Fruit fly (Drosophila melanogaster): ENCODE results near the gene Obp28a.

DNA sequence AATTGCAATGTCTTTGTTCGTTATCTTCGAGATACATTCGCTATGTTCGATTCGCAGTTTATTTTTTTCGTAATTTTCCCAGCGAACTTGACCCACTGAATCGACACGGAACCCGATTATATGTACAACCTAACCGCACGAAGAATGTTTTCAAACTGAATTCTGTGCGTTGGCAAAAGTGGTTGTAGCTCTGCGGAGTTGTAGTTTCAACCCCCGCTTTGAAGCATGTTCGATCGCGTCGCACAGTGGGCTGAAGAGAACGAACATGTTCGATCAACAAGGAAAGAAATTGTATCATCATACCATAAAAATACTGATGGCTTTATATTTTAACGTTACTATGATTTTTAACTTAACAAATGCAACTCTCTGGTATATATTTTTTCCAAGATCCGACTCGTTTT is 47.1 kb upstream of the Obp28a start:
- TF ChIP-seq insv (optimal IDR thresholded peaks at IDR 0.05) (no peak), psq (optimal IDR thresholded peaks at IDR 0.05) (no peak), ttk (optimal IDR thresholded peaks at IDR 0.05) (no peak)

All from Kc167 (cell line).